Worm (Caenorhabditis elegans) whole organism, young adult: ENCODE results near the gene str-175.

ENCODE experiments used
- B0261.1 ChIP-seq: sonication (generic microtip); optimal IDR thresholded peaks from 2 replicates; lab custom pipeline; 2016; ENCODE audit warnings: mild to moderate bottlenecking, missing genetic modification characterization, moderate library complexity, missing compliant biosample characterization
- C06A6.2 ChIP-seq: fragments of 200-800 bp; sonication (Bioruptor generic); conservative IDR thresholded peaks from 2 replicates; pipeline ENCODE4 v1.3.6; 2022; ENCODE audit warnings: missing genetic modification characterization, missing compliant biosample characterization
- C17E4.6 ChIP-seq: fragments of 200-800 bp; sonication (Bioruptor generic); IDR thresholded peaks from 2 replicates; pipeline ENCODE4 v1.3.6; 2022; ENCODE audit warnings: missing genetic modification reagents, missing genetic modification characterization, missing compliant biosample characterization
- F10E7.11 ChIP-seq: sonication (generic microtip); optimal IDR thresholded peaks from 2 replicates; lab custom pipeline; 2017; ENCODE audit warnings: mild to moderate bottlenecking, missing genetic modification characterization, moderate library complexity, missing compliant biosample characterization
- F33H1.4 ChIP-seq: fragments of 200-800 bp; sonication (Bioruptor generic); IDR thresholded peaks from 2 replicates; pipeline ENCODE4 v1.3.6; 2022; ENCODE audit warnings: missing genetic modification reagents, missing genetic modification characterization, missing compliant biosample characterization
- F37B4.10 ChIP-seq: fragments of 200-800 bp; sonication (Bioruptor generic); IDR thresholded peaks from 2 replicates; pipeline ENCODE4 v1.3.6; 2022; ENCODE audit warnings: missing genetic modification characterization, missing compliant biosample characterization
- F39B2.1 ChIP-seq: fragments of 200-800 bp; sonication (Bioruptor generic); IDR thresholded peaks from 2 replicates; pipeline ENCODE4 v1.3.6; 2022; ENCODE audit warnings: missing genetic modification reagents, missing genetic modification characterization, missing compliant biosample characterization
- Y53F4B.3 ChIP-seq: fragments of 200-800 bp; sonication (Bioruptor generic); IDR thresholded peaks from 2 replicates; pipeline ENCODE4 v1.3.6; 2022; ENCODE audit warnings: missing genetic modification reagents, missing genetic modification characterization, missing compliant biosample characterization
- Y67H2A.10 ChIP-seq: fragments of 200-800 bp; sonication (Bioruptor generic); conservative IDR thresholded peaks from 2 replicates; pipeline ENCODE4 v1.3.6; 2022; ENCODE audit warnings: missing genetic modification reagents, missing genetic modification characterization, missing compliant biosample characterization
- ama-1 ChIP-seq, 3 experiments: fragments of 150-350 bp in 1 of 3; sonication (generic microtip) in 2 of 3; optimal IDR thresholded peaks; 2 replicates each; lab custom pipeline; 2014 to 2018; ENCODE audit warnings: missing biosample characterization in 2 of 3, missing genetic modification characterization in 2 of 3, missing genetic modification reagents in 2 of 3
- atf-7 ChIP-seq: sonication (generic microtip); optimal IDR thresholded peaks from 2 replicates; lab custom pipeline; 2017; ENCODE audit warnings: mild to moderate bottlenecking, missing genetic modification characterization, missing compliant biosample characterization
- ccch-3 ChIP-seq: fragments of 200-800 bp; sonication (Bioruptor generic); optimal IDR thresholded peaks from 2 replicates; lab custom pipeline; 2018; ENCODE audit warnings: mild to moderate bottlenecking, missing genetic modification characterization, missing compliant biosample characterization
- ceh-58 ChIP-seq: fragments of 200-800 bp; sonication (Bioruptor generic); IDR thresholded peaks from 2 replicates; pipeline ENCODE4 v1.3.6; 2022; ENCODE audit warnings: missing genetic modification characterization, missing compliant biosample characterization
- die-1 ChIP-seq: sonication (generic microtip); optimal IDR thresholded peaks from 2 replicates; lab custom pipeline; 2016; ENCODE audit warnings: missing genotype, mild to moderate bottlenecking, missing genetic modification characterization, missing compliant biosample characterization
- dpl-1 ChIP-seq: fragments of 150-350 bp; optimal IDR thresholded peaks from 2 replicates; lab custom pipeline; 2014; ENCODE audit warnings: missing biosample characterization, missing genetic modification reagents, missing genetic modification characterization
- efl-1 ChIP-seq: fragments of 150-350 bp; optimal IDR thresholded peaks from 2 replicates; lab custom pipeline; 2014; ENCODE audit warnings: missing biosample characterization, missing genetic modification reagents, missing genetic modification characterization
- egl-18 ChIP-seq: fragments of 200-800 bp; sonication (Bioruptor generic); IDR thresholded peaks from 2 replicates; pipeline ENCODE4 v1.3.6; 2022; ENCODE audit warnings: missing genetic modification reagents, missing genetic modification characterization, missing compliant biosample characterization
- ekl-4 ChIP-seq: fragments of 200-800 bp; sonication (Bioruptor generic); IDR thresholded peaks from 2 replicates; pipeline ENCODE4 v1.3.6; 2022; ENCODE audit warnings: missing genetic modification reagents, missing genetic modification characterization, missing compliant biosample characterization
- let-526 ChIP-seq: fragments of 200-800 bp; sonication (Bioruptor generic); IDR thresholded peaks from 2 replicates; pipeline ENCODE4 v1.3.6; 2022; ENCODE audit warnings: missing genetic modification reagents, missing genetic modification characterization, missing compliant biosample characterization
- lin-40 ChIP-seq: sonication (generic microtip); optimal IDR thresholded peaks from 2 replicates; lab custom pipeline; 2016; ENCODE audit warnings: missing genetic modification characterization, mild to moderate bottlenecking, missing compliant biosample characterization, missing genotype, missing genetic modification reagents
- lir-1 ChIP-seq: fragments of 200-800 bp; sonication (Bioruptor generic); conservative IDR thresholded peaks from 2 replicates; pipeline ENCODE4 v1.3.6; 2022; ENCODE audit warnings: missing genetic modification reagents, missing genetic modification characterization, missing compliant biosample characterization
- lsy-27 ChIP-seq: sonication (generic microtip); optimal IDR thresholded peaks from 2 replicates; lab custom pipeline; 2017; ENCODE audit warnings: missing genetic modification characterization, mild to moderate bottlenecking, missing compliant biosample characterization, antibody characterized with exemption, missing genotype, borderline replicate concordance; ENCODE audit not compliant: insufficient read depth
- mcd-1 ChIP-seq: fragments of 200-800 bp; sonication (Bioruptor generic); IDR thresholded peaks from 2 replicates; pipeline ENCODE4 v1.3.6; 2022; ENCODE audit warnings: missing genetic modification reagents, missing genetic modification characterization, missing compliant biosample characterization
- mxl-1 ChIP-seq: sonication (generic microtip); optimal IDR thresholded peaks from 2 replicates; lab custom pipeline; 2016; ENCODE audit warnings: missing genetic modification characterization, missing compliant biosample characterization
- nfya-2 ChIP-seq: fragments of 200-800 bp; sonication (Bioruptor generic); IDR thresholded peaks from 2 replicates; pipeline ENCODE4 v1.3.6; 2022; ENCODE audit warnings: missing genetic modification reagents, missing genetic modification characterization, missing compliant biosample characterization
- nfyb-1 ChIP-seq: fragments of 200-800 bp; sonication (Bioruptor generic); IDR thresholded peaks from 2 replicates; pipeline ENCODE4 v1.3.6; 2022; ENCODE audit warnings: missing genetic modification reagents, missing genetic modification characterization, missing compliant biosample characterization
- nhr-90 ChIP-seq: sonication (generic microtip); optimal IDR thresholded peaks from 2 replicates; lab custom pipeline; 2016; ENCODE audit warnings: missing genotype, mild to moderate bottlenecking, missing genetic modification characterization, missing compliant biosample characterization
- rec-8 ChIP-seq, 2 experiments: sonication (generic microtip); optimal IDR thresholded peaks; 2 replicates each; lab custom pipeline; 2016; ENCODE audit warnings: mild to moderate bottlenecking in 2 of 2, missing genetic modification characterization in 2 of 2, missing genetic modification reagents in 2 of 2, missing genotype in 2 of 2, missing biosample characterization in 1 of 2, missing compliant biosample characterization in 1 of 2, moderate library complexity in 1 of 2
- repo-1 ChIP-seq: sonication (generic microtip); optimal IDR thresholded peaks from 2 replicates; lab custom pipeline; 2017; ENCODE audit warnings: mild to moderate bottlenecking, missing genetic modification characterization, missing compliant biosample characterization
- snpc-1.1 ChIP-seq: sonication (generic microtip); optimal IDR thresholded peaks from 2 replicates; lab custom pipeline; 2017; ENCODE audit warnings: missing genetic modification characterization, mild to moderate bottlenecking, missing compliant biosample characterization, antibody characterized with exemption, moderate library complexity, missing genotype, missing genetic modification reagents; ENCODE audit not compliant: insufficient read depth
- snpc-3.4 ChIP-seq: sonication (generic microtip); optimal IDR thresholded peaks from 2 replicates; lab custom pipeline; 2017; ENCODE audit warnings: missing genetic modification characterization, mild to moderate bottlenecking, missing compliant biosample characterization, antibody characterized with exemption, moderate library complexity, missing genotype, missing genetic modification reagents
- xnd-1 ChIP-seq: sonication (generic microtip); optimal IDR thresholded peaks from 2 replicates; lab custom pipeline; 2016; ENCODE audit warnings: missing genotype, missing genetic modification reagents, missing genetic modification characterization, missing compliant biosample characterization
- zfh-2 ChIP-seq: fragments of 200-800 bp; sonication (Bioruptor generic); conservative IDR thresholded peaks from 2 replicates; pipeline ENCODE4 v1.3.6; 2022; ENCODE audit warnings: missing genetic modification reagents, missing genetic modification characterization, missing compliant biosample characterization
- zim-3 ChIP-seq: sonication (generic microtip); optimal IDR thresholded peaks from 2 replicates; lab custom pipeline; 2017; ENCODE audit warnings: mild to moderate bottlenecking, missing genetic modification characterization, moderate library complexity, missing compliant biosample characterization
- ztf-26 ChIP-seq: sonication (generic microtip); optimal IDR thresholded peaks from 2 replicates; lab custom pipeline; 2017; ENCODE audit warnings: missing genetic modification characterization, missing compliant biosample characterization

The str-175 gene

DNA sequence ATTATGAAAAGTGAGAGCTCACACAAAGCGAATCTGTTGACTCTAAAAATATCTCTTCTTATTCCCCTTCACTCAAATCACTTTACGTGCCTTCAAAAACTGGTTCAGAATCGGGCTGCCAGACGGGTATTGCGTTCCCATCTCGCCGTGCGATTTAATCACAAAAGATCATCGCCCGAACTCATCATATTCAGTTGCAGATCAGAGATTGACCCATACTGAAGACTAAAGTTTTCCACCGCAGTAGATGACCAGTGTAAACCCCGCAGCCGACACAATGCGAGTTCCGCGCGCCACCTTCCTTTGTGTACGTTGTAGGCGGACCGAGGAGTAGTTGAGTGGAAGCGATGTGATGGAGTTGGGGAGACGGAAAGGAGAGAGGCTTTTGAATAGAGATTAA is 10.2 kb upstream of the str-175 start (continued):
- TF ChIP-seq let-526 (no peak), lir-1 (GFP tag; lab: Robert Waterston, UW) (peak; percentile 77), F39B2.1 (GFP tag; lab: Robert Waterston, UW) (no peak; the same call in 1 of the 2 replicates), nfyb-1 (GFP tag; lab: Robert Waterston, UW) (no peak), snpc-3.4 (peak; percentile 97)

ce11 chrIV:4877102-4877501 is 6.7 kb upstream of the str-175 start, which contains the start of gene str-170:
str-170 (plus strand) TSS chrIV:4877402.
- TF ChIP-seq Y67H2A.10 (GFP tag; lab: Robert Waterston, UW) (no peak), Y53F4B.3 (no peak), F33H1.4 (no peak), F10E7.11 (tag; lab: Kevin White, UChicago) (no peak), F37B4.10 (GFP tag; lab: Robert Waterston, UW) (no peak), B0261.1 (no peak), snpc-1.1 (no peak), lsy-27 (tag; lab: Kevin White, UChicago) (no peak), efl-1 (GFP tag; lab: Kevin White, UChicago) (no peak), zfh-2 (GFP tag; lab: Robert Waterston, UW) (no peak), snpc-3.4 (no peak), die-1 (tag; lab: Kevin White, UChicago) (no peak), nfya-2 (no peak), repo-1 (tag; lab: Kevin White, UChicago) (no peak)
- TF ChIP-seq, all 124 proteins: peak for 0

DNA sequence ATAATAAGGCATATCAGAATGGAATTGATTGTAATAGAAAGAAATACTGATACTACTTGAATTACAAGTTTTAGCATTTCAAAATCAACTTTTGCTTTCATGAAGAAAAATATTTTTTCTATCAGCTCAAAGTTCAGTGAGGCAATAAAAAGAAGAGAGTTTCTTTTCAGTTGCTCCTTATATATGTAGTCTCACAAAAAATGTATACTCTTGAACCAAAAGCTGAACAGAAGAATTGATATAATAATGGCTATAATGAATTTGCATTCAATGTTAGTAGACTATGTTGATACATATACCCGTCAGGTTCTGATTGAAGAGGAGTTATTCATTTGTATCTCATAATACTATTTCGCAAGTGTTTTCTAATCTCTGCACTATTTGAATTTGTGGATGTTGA is 4.2 kb upstream of the str-175 start, which contains the start of gene str-174:
Gene str-174, minus strand, starts transcription at position 101 of the 400 bp plus-strand sequence.
- TF ChIP-seq ceh-58 (GFP tag; lab: Robert Waterston, UW) (no peak), C06A6.2 (GFP tag; lab: Robert Waterston, UW) (no peak), ccch-3 (GFP tag; lab: Kevin White, UChicago) (no peak), ama-1 (optimal IDR thresholded peaks at IDR 0.05; lab: Kevin White, UChicago) (no peak), ama-1 (GFP tag; optimal IDR thresholded peaks at IDR 0.05; lab: Kevin White, UChicago) (no peak), atf-7 (tag; lab: Kevin White, UChicago) (no peak), mcd-1 (GFP tag; lab: Robert Waterston, UW) (no peak), egl-18 (GFP tag; lab: Robert Waterston, UW) (no peak), lin-40 (no peak), C17E4.6 (GFP tag; lab: Robert Waterston, UW) (no peak)

ce11 chrIV:4867610-4868009 is 2.8 kb downstream of the str-175 start, which contains the start of gene str-172:
str-172 (minus strand) TSS chrIV:4867710.
- no peak for TF ChIP-seq mxl-1 (tag; lab: Kevin White, UChicago)
- TF ChIP-seq repo-1 (tag; lab: Kevin White, UChicago): no peak
- no peak for TF ChIP-seq xnd-1
- no peak for TF ChIP-seq ztf-26 (tag; lab: Kevin White, UChicago)
- no peak for TF ChIP-seq snpc-3.4
- TF ChIP-seq ekl-4 (GFP tag; lab: Robert Waterston, UW): no peak
- no peak for TF ChIP-seq rec-8 (tag; optimal IDR thresholded peaks at IDR 0.05; lab: Kevin White, UChicago)
- TF ChIP-seq zim-3 (tag; lab: Kevin White, UChicago): no peak
- TF ChIP-seq nhr-90 (tag; lab: Kevin White, UChicago): no peak
- no peak for TF ChIP-seq die-1 (tag; lab: Kevin White, UChicago)
- TF ChIP-seq dpl-1 (GFP tag; lab: Kevin White, UChicago): no peak
